Fruit fly (Drosophila melanogaster): ENCODE measurements around the gene Srp54k.

Srp54k gene

dm6 chr3L:5186807-5187571 lies 34.5 kb downstream of the Srp54k start (continued):
- TF ChIP-seq chinmo (GFP tag; IDR thresholded peaks at IDR 0.05; ENCODE audit: partially characterized antibody) (peak; percentile 79; the same call in 1 of the 4 replicates), ranshi (GFP tag; IDR thresholded peaks at IDR 0.05) (peak; percentile 89), bigmax (GFP tag; optimal IDR thresholded peaks at IDR 0.05) (peak; percentile 30), CG18011 (GFP tag; optimal IDR thresholded peaks at IDR 0.05) (peak; percentile 67), disco-r (GFP tag; optimal IDR thresholded peaks at IDR 0.05) (peak; percentile 73), HLHmδ (GFP tag; optimal IDR thresholded peaks at IDR 0.05) (no peak), Nf-YB (GFP tag; optimal IDR thresholded peaks at IDR 0.05) (peak; percentile 79), Hr78 (GFP tag; optimal IDR thresholded peaks at IDR 0.05) (peak in 1 of 2 experiments; percentile 63), tup (GFP tag; optimal IDR thresholded peaks at IDR 0.05) (peak; percentile 79), CG17802 (tag; optimal IDR thresholded peaks at IDR 0.05) (peak; percentile 78), nerfin-1 (tag; optimal IDR thresholded peaks at IDR 0.05) (peak; percentile 84), gfzf (GFP tag; optimal IDR thresholded peaks at IDR 0.05) (no peak), tll (GFP tag; optimal IDR thresholded peaks at IDR 0.05) (peak in 1 of 2 experiments; percentile 17), CG1792 (GFP tag; optimal IDR thresholded peaks at IDR 0.05) (peak; percentile 77), CG6791 (GFP tag; IDR thresholded peaks at IDR 0.05; ENCODE audit: partially characterized antibody) (peak; percentile 32; the same call in 1 of the 3 replicates), p53 (GFP tag; optimal IDR thresholded peaks at IDR 0.05) (peak; percentile 63), CG10462 (GFP tag; optimal IDR thresholded peaks at IDR 0.05) (peak; percentile 77), D (optimal IDR thresholded peaks at IDR 0.05) (no peak), D (GFP tag; optimal IDR thresholded peaks at IDR 0.05) (peak; percentile 83), slou (GFP tag; optimal IDR thresholded peaks at IDR 0.05) (peak; percentile 71), B-H1 (GFP tag; IDR thresholded peaks at IDR 0.05) (peak; percentile 77), CG14667 (GFP tag; IDR thresholded peaks at IDR 0.05) (peak; percentile 70), CoRest (tag; optimal IDR thresholded peaks at IDR 0.05) (peak; percentile 87), ac (GFP tag; optimal IDR thresholded peaks at IDR 0.05) (peak; percentile 80), YL-1 (GFP tag; optimal IDR thresholded peaks at IDR 0.05) (peak; percentile 50), unpg (GFP tag; optimal IDR thresholded peaks at IDR 0.05) (peak; percentile 96), CG17912 (GFP tag; optimal IDR thresholded peaks at IDR 0.05) (no peak), gcm (GFP tag; optimal IDR thresholded peaks at IDR 0.05) (peak; percentile 92), knrl (GFP tag; IDR thresholded peaks at IDR 0.05; ENCODE audit: partially characterized antibody) (no peak), pum (GFP tag; optimal IDR thresholded peaks at IDR 0.05) (peak; percentile 86), CG2129 (GFP tag; IDR thresholded peaks at IDR 0.05; ENCODE audit: partially characterized antibody) (no peak), Camta (GFP tag; optimal IDR thresholded peaks at IDR 0.05) (peak; percentile 81), Hand (GFP tag; optimal IDR thresholded peaks at IDR 0.05) (peak; percentile 72), sd (tag; optimal IDR thresholded peaks at IDR 0.05) (peak; percentile 74), psq (GFP tag; optimal IDR thresholded peaks at IDR 0.05) (peak; percentile 60), nmo (GFP tag; optimal IDR thresholded peaks at IDR 0.05) (peak; percentile 91), CG14050 (GFP tag; IDR thresholded peaks at IDR 0.05) (peak; percentile 87), CG8290 (GFP tag; optimal IDR thresholded peaks at IDR 0.05) (peak; percentile 83), CG8290 (tag; optimal IDR thresholded peaks at IDR 0.05) (peak in 1 of 2 experiments; percentile 98), CG12391 (tag; optimal IDR thresholded peaks at IDR 0.05) (peak; percentile 89), CG12071 (GFP tag; optimal IDR thresholded peaks at IDR 0.05) (peak; percentile 93), HLH3B (GFP tag; IDR thresholded peaks at IDR 0.05) (peak; percentile 88), Hr51 (GFP tag; optimal IDR thresholded peaks at IDR 0.05) (peak; percentile 68 to 89), Chrac-16 (GFP tag; optimal IDR thresholded peaks at IDR 0.05) (peak; percentile 85), CG9609 (GFP tag; optimal IDR thresholded peaks at IDR 0.05) (peak; percentile 82), Xbp1 (GFP tag; optimal IDR thresholded peaks at IDR 0.05) (peak; percentile 90), ssp (GFP tag; IDR thresholded peaks at IDR 0.05) (peak; percentile 55; the same call in 1 of the 2 replicates), Rfx (GFP tag; IDR thresholded peaks at IDR 0.05) (peak; percentile 86)

All from whole organism, embryonic.